Worm (Caenorhabditis elegans): ENCODE data around the gene H40L08.2.

The H40L08.2 gene

ce11 chrX:15039696-15040212 is 37.8 kb downstream of the H40L08.2 start:
- TF ChIP-seq ceh-82 (tag; optimal IDR thresholded peaks at IDR 0.05) (no peak), hmg-11 (tag; optimal IDR thresholded peaks at IDR 0.05) (no peak), egl-27 (tag; optimal IDR thresholded peaks at IDR 0.05) (no peak), pha-4 (tag; optimal IDR thresholded peaks at IDR 0.05) (no peak), lsy-12 (tag; optimal IDR thresholded peaks at IDR 0.05) (no peak), elt-2 (tag; optimal IDR thresholded peaks at IDR 0.05) (no peak), nhr-23 (tag; optimal IDR thresholded peaks at IDR 0.05) (no peak), ceh-16 (tag; optimal IDR thresholded peaks at IDR 0.05) (no peak), nhr-237 (tag; optimal IDR thresholded peaks at IDR 0.05) (no peak), ceh-28 (tag; optimal IDR thresholded peaks at IDR 0.05) (no peak)

ce11 chrX:15039029-15039695 is 38.4 kb downstream of the H40L08.2 start:
- TF ChIP-seq ama-1 (optimal IDR thresholded peaks at IDR 0.05) (peak; percentile 62), nhr-11 (tag; optimal IDR thresholded peaks at IDR 0.05) (no peak)

- no peak for TF ChIP-seq ceh-16 (tag; optimal IDR thresholded peaks at IDR 0.05)
- TF ChIP-seq daf-12 (tag; optimal IDR thresholded peaks at IDR 0.05) = no peak
- no peak for TF ChIP-seq aly-2 (tag; optimal IDR thresholded peaks at IDR 0.05)
- TF ChIP-seq egl-27 (tag; optimal IDR thresholded peaks at IDR 0.05) = no peak
- TF ChIP-seq lin-39 (tag; optimal IDR thresholded peaks at IDR 0.05) = no peak
- no peak for TF ChIP-seq nhr-25 (tag; optimal IDR thresholded peaks at IDR 0.05)
- TF ChIP-seq pqm-1 (tag; optimal IDR thresholded peaks at IDR 0.05) = no peak
- peak; percentile 18 for TF ChIP-seq ama-1 (optimal IDR thresholded peaks at IDR 0.05)
- TF ChIP-seq unc-39 (tag; optimal IDR thresholded peaks at IDR 0.05) = no peak
- no peak for TF ChIP-seq fkh-10 (GFP tag; optimal IDR thresholded peaks at IDR 0.05)
- no peak for TF ChIP-seq nhr-67 (tag; optimal IDR thresholded peaks at IDR 0.05)
- peak; percentile 13 for TF ChIP-seq nhr-43 (tag; optimal IDR thresholded peaks at IDR 0.05; ENCODE audit: poor library complexity, severe bottlenecking)
- no peak for TF ChIP-seq nhr-76 (tag; optimal IDR thresholded peaks at IDR 0.05)
Observed at ce11 chrX:15036287-15036686, 41.3 kb downstream of the H40L08.2 start.

- TF ChIP-seq nhr-12 (tag; optimal IDR thresholded peaks at IDR 0.05) = no peak
- no peak for TF ChIP-seq egl-27 (tag; optimal IDR thresholded peaks at IDR 0.05)
- no peak for TF ChIP-seq mml-1 (tag; optimal IDR thresholded peaks at IDR 0.05)
- TF ChIP-seq ceh-82 (tag; optimal IDR thresholded peaks at IDR 0.05) = no peak
- no peak for TF ChIP-seq jun-1 (tag; optimal IDR thresholded peaks at IDR 0.05)
- no peak for TF ChIP-seq ama-1 (optimal IDR thresholded peaks at IDR 0.05)
- no peak for TF ChIP-seq pha-4 (tag; optimal IDR thresholded peaks at IDR 0.05)
- TF ChIP-seq tbx-2 (tag; optimal IDR thresholded peaks at IDR 0.05) = no peak
- no peak for TF ChIP-seq daf-12 (tag; optimal IDR thresholded peaks at IDR 0.05)
Observed at ce11 chrX:15035748-15036147, 41.8 kb downstream of the H40L08.2 start.

ce11 chrX:15034787-15035186 is 42.8 kb downstream of the H40L08.2 start, which contains the start of gene dsc-1:
dsc-1 (minus strand) TSS chrX:15034832.
- TF ChIP-seq unc-39 (tag; optimal IDR thresholded peaks at IDR 0.05) = no peak

- TF ChIP-seq nhr-12 (tag; optimal IDR thresholded peaks at IDR 0.05) (no peak), lin-39 (tag; optimal IDR thresholded peaks at IDR 0.05) (no peak), R02D3.7 (tag; optimal IDR thresholded peaks at IDR 0.05) (no peak), lin-15B (tag; optimal IDR thresholded peaks at IDR 0.05) (no peak), nhr-28 (tag; optimal IDR thresholded peaks at IDR 0.05) (no peak), unc-39 (tag; optimal IDR thresholded peaks at IDR 0.05) (no peak), daf-12 (tag; optimal IDR thresholded peaks at IDR 0.05) (no peak), fos-1 (tag; optimal IDR thresholded peaks at IDR 0.05) (no peak), unc-62 (GFP tag; optimal IDR thresholded peaks at IDR 0.05) (no peak), pqm-1 (tag; optimal IDR thresholded peaks at IDR 0.05) (no peak)
Observed at ce11 chrX:15027997-15028396, 49.5 kb downstream of the H40L08.2 start.
